Worm (Caenorhabditis elegans) whole organism, midembryonic: Measurements from ENCODE around the gene D1014.7.

Source experiments
- T22C8.4 ChIP-seq: fragments of 200-800 bp; sonication (Bioruptor generic); IDR thresholded peaks from 2 replicates; pipeline ENCODE4 v1.3.6; 2022; ENCODE audit warnings: missing genetic modification characterization, missing compliant biosample characterization
- cog-1 ChIP-seq: sonication (generic microtip); optimal IDR thresholded peaks from 2 replicates; lab custom pipeline; 2016; ENCODE audit warnings: missing genetic modification characterization, missing compliant biosample characterization
- flt-1 ChIP-seq: fragments of 200-800 bp; sonication (Bioruptor generic); IDR thresholded peaks from 2 replicates; pipeline ENCODE4 v1.3.6; 2022; ENCODE audit warnings: missing genetic modification characterization, missing compliant biosample characterization
- klf-2 ChIP-seq: fragments of 200-800 bp; sonication (Bioruptor generic); conservative IDR thresholded peaks from 2 replicates; pipeline ENCODE4 v1.3.6; 2022; ENCODE audit warnings: missing genetic modification reagents, missing genetic modification characterization, missing compliant biosample characterization
- med-1 ChIP-seq: sonication (generic microtip); optimal IDR thresholded peaks from 2 replicates; lab custom pipeline; 2017; ENCODE audit warnings: missing genetic modification characterization, mild to moderate bottlenecking, missing compliant biosample characterization, antibody characterized with exemption, missing genetic modification reagents; ENCODE audit not compliant: insufficient read depth
- ref-1 ChIP-seq: fragments of 200-800 bp; sonication (Bioruptor generic); conservative IDR thresholded peaks from 2 replicates; pipeline ENCODE4 v1.3.6; 2022; ENCODE audit warnings: missing genetic modification reagents, missing genetic modification characterization, missing compliant biosample characterization
- tab-1 ChIP-seq: fragments of 200-800 bp; sonication (Bioruptor generic); IDR thresholded peaks from 2 replicates; pipeline ENCODE4 v1.3.6; 2022; ENCODE audit warnings: missing genetic modification characterization, missing compliant biosample characterization
- ztf-23 ChIP-seq: fragments of 200-800 bp; sonication (Bioruptor generic); IDR thresholded peaks from 2 replicates; pipeline ENCODE4 v1.3.6; 2022; ENCODE audit warnings: missing genetic modification reagents, missing genetic modification characterization, missing compliant biosample characterization
- ztf-29 ChIP-seq: fragments of 200-800 bp; sonication (Bioruptor generic); IDR thresholded peaks from 2 replicates; pipeline ENCODE4 v1.3.6; 2022; ENCODE audit warnings: missing genetic modification reagents, missing genetic modification characterization, missing compliant biosample characterization

Gene D1014.7

DNA sequence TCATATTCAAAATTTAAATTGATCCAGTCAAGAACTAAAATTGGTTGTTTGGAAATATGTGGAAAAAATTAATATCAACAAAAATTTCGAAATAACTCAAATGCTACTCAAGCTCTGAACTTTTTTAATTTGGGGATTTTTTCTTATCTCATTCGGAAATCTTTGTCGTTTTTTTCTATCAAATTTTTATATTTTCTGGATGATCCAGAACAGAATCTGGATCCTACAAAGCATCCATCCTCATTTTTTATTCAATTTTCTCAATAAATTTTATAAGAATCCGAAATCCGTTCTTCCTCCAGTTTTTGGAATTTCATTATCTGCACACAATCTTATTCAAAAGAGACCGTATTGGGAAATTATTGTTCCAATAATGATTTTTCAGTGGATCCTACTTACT is 2.8 kb downstream of the D1014.7 start, which contains the start of gene D1014.6:
Gene D1014.6 (plus strand): TSS at position 301 of the 400 bp plus-strand sequence.
- no peak for TF ChIP-seq cog-1 (tag; lab: Kevin White, UChicago)
- TF ChIP-seq ztf-23 (GFP tag; lab: Robert Waterston, UW), result no peak

DNA sequence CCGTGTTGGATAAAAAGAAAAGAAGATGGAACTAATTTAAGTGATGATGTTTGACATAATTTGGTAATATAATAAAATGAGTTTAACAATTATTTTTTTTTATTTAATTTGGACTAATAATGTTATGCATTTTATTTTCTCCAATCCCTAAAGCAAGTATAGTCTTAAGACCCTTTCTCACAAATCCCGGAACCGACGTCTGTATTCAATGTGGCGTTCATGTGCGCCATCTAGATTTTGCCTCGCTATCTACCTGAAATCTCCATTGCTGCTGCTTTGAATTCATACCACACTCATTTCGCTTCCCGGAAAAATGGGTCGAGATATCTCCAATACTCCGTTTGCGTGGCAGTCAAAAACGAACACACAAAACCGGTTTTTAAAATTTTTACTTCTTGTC is 5.3 kb downstream of the D1014.7 start, which contains the start of gene D1014.5:
Gene D1014.5 (plus strand): TSS at position 301 of the 400 bp plus-strand sequence.
- TF ChIP-seq flt-1 (GFP tag; lab: Robert Waterston, UW) (no peak), med-1 (no peak), tab-1 (no peak), cog-1 (tag; lab: Kevin White, UChicago) (no peak), klf-2 (GFP tag; lab: Robert Waterston, UW) (no peak), ztf-29 (GFP tag; lab: Robert Waterston, UW) (no peak)

DNA sequence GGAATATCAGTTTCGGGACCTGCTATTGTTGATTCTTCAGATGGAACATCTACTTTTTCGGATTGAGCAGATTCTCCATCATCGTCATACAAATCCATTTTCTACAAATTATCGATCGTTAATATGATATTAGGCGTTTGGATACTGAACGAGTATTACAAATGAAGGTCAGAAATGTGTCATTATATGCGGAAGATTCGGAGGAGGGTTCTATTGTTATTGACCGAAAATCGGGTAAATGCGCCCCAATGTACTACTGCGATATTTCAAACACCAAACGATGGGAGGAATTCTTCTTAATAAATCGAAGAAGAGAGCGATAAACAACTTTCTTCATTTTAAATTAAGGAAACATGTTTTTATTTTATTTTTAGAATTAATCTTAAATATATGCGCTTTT is 11.2 kb downstream of the D1014.7 start, which contains the start of gene spr-1:
Gene spr-1 (minus strand): TSS at position 101 of the 400 bp plus-strand sequence.
- TF ChIP-seq klf-2 (GFP tag; lab: Robert Waterston, UW), result no peak
- no peak for TF ChIP-seq ztf-23 (GFP tag; lab: Robert Waterston, UW)

DNA sequence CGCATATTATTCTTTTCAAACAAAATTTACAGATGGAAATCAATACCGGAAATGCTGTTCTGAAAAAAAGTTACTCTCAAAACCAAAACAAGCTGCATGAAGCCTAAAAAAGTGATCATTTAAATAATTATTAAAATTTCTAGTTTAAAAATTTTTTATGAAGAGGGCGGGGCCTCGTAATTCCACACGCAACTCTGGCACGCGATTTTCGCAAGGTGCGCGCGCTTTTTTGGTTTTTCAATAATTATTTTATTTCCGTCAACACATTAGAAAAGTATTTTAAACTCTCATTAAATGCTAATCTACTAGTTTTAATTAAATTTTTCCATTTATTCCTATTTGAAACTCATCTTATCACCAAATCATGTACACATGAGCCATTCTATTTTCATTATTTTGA is 11.7 kb downstream of the D1014.7 start:
- TF ChIP-seq cog-1 (tag; lab: Kevin White, UChicago), result no peak
- no peak for TF ChIP-seq med-1
- no peak for TF ChIP-seq ref-1 (GFP tag; lab: Robert Waterston, UW)
- no peak for TF ChIP-seq klf-2 (GFP tag; lab: Robert Waterston, UW)
- TF ChIP-seq flt-1 (GFP tag; lab: Robert Waterston, UW), result no peak
- no peak for TF ChIP-seq T22C8.4 (GFP tag; lab: Robert Waterston, UW)
- TF ChIP-seq ztf-23 (GFP tag; lab: Robert Waterston, UW), result no peak
- no peak for TF ChIP-seq tab-1
- no peak for TF ChIP-seq ztf-29 (GFP tag; lab: Robert Waterston, UW)

DNA sequence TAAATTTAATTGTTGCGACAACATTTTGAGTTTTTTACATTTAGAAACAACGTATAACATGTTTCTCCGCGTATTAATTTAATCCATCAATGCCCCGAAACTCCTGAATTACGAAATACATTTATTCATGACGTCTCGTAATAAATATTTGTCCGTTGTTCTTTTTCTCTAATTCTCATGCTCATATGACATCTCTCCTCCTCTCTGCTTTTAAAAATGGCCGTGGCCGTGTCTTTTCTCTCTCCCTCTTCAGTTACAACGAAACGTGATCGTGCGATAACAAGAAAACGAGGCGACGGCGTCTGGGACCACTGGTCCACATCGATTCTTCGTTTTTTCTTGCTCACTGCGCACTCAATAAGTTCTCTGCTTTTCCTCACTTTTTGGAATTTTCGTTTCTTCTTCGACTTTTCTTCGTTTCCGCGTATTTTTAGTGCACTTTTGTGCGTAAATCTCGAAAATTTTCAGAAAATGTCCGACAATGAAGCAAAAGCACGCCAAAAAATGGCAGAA is 12.1 kb downstream of the D1014.7 start, which contains the start of gene snap-1:
Gene snap-1 (plus strand): TSS at position 463 of the 513 bp plus-strand sequence.
- TF ChIP-seq flt-1 (GFP tag; lab: Robert Waterston, UW) (no peak), ztf-29 (GFP tag; lab: Robert Waterston, UW) (no peak), T22C8.4 (GFP tag; lab: Robert Waterston, UW) (no peak), tab-1 (no peak), ztf-23 (GFP tag; lab: Robert Waterston, UW) (no peak), cog-1 (tag; lab: Kevin White, UChicago) (no peak), med-1 (no peak), ref-1 (GFP tag; lab: Robert Waterston, UW) (no peak), klf-2 (GFP tag; lab: Robert Waterston, UW) (no peak)

DNA sequence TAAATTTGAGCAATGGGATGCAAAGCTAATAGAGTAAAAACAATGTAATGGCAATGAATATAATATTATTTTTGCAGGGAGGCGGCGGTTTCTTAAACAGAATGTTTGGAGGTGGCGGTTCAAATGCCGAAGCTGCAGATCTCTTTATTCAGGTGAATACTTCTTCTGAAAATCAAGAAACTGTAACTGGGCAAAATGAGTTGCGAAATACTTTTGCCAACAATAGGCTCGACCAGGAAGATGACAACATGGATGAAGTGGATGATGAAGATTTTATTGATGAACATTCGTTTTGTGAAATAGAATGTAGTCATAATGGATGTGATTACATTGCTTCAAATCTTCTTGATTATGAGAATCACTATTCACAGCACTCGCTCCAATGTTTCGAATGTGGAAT is 12.7 kb downstream of the D1014.7 start:
- TF ChIP-seq ztf-23 (GFP tag; lab: Robert Waterston, UW), result no peak
- TF ChIP-seq med-1, result no peak
- TF ChIP-seq ref-1 (GFP tag; lab: Robert Waterston, UW), result no peak
- no peak for TF ChIP-seq tab-1
- no peak for TF ChIP-seq cog-1 (tag; lab: Kevin White, UChicago)
- no peak for TF ChIP-seq klf-2 (GFP tag; lab: Robert Waterston, UW)
- TF ChIP-seq ztf-29 (GFP tag; lab: Robert Waterston, UW), result no peak

DNA sequence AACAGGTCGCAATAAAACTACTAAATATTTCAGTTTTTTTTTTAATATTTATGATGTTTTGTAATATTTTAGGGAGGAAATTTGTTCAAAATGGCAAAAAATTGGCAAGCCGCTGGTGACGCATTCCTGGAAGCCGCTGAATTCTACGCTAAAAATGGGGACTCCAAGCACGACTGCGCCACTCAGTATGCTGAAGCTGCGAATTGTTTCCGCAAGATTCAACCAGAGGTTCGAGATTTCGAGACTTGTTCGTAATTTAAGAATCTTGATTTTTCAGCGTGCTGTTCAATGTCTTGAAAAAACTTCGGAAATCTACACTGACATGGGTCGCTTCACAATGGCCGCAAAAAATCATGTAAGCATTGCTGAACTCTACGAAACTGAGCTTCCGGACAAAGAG is 13.6 kb downstream of the D1014.7 start:
- TF ChIP-seq cog-1 (tag; lab: Kevin White, UChicago) (no peak), ref-1 (GFP tag; lab: Robert Waterston, UW) (no peak), ztf-23 (GFP tag; lab: Robert Waterston, UW) (no peak), med-1 (no peak), klf-2 (GFP tag; lab: Robert Waterston, UW) (no peak), tab-1 (no peak), T22C8.4 (GFP tag; lab: Robert Waterston, UW) (no peak), flt-1 (GFP tag; lab: Robert Waterston, UW) (no peak), ztf-29 (GFP tag; lab: Robert Waterston, UW) (no peak)

DNA sequence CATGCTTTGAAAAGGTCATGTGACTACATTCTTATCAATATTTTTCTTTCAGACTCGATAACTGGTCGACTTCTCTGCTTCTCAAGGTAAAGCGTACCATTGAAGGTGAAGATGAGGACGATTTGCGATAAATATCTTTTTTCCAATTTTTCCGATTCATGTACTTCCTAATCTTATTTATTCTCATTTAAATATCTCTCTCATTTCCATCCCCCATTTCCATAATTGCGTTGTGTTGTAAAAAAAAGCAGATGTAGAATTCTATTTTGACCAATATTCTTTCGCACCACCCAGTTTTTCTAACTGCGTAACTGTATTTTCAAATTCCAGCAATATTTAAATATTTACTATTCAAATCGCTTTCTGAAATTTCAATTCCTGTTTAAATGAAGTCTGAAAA is 14.9 kb downstream of the D1014.7 start, which contains the start of gene D1014.4:
Gene D1014.4 (plus strand): TSS at position 301 of the 400 bp plus-strand sequence.
- no peak for TF ChIP-seq T22C8.4 (GFP tag; lab: Robert Waterston, UW)
- TF ChIP-seq tab-1, result no peak
- TF ChIP-seq ztf-23 (GFP tag; lab: Robert Waterston, UW), result no peak
- TF ChIP-seq klf-2 (GFP tag; lab: Robert Waterston, UW), result no peak
- TF ChIP-seq flt-1 (GFP tag; lab: Robert Waterston, UW), result no peak
- TF ChIP-seq ztf-29 (GFP tag; lab: Robert Waterston, UW), result no peak
- TF ChIP-seq cog-1 (tag; lab: Kevin White, UChicago), result no peak
- no peak for TF ChIP-seq ref-1 (GFP tag; lab: Robert Waterston, UW)
- TF ChIP-seq med-1, result no peak

DNA sequence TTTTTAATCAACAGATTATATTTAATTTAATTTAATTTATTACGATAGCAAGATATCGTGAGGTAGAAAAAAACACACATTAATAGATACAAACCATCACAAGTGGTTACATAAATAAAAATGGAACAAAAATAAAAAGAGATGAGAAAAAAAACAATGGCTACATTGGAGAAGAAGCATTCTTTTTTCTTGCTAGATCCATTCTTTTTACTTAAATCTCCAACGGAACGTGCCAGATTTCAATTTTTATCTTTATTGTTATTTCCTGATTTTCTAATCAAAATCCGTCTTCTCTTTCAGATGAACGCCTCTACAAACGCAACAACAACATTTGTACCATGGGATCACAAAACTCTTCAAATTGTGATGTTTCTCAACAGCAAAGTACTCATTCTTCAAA is 25.5 kb downstream of the D1014.7 start, which contains the start of gene D1014.2:
Gene D1014.2 (plus strand): TSS at position 301 of the 400 bp plus-strand sequence.
- TF ChIP-seq med-1 (no peak), ztf-23 (GFP tag; lab: Robert Waterston, UW) (no peak), tab-1 (no peak), T22C8.4 (GFP tag; lab: Robert Waterston, UW) (no peak), flt-1 (GFP tag; lab: Robert Waterston, UW) (no peak), ztf-29 (GFP tag; lab: Robert Waterston, UW) (no peak), cog-1 (tag; lab: Kevin White, UChicago) (no peak)

DNA sequence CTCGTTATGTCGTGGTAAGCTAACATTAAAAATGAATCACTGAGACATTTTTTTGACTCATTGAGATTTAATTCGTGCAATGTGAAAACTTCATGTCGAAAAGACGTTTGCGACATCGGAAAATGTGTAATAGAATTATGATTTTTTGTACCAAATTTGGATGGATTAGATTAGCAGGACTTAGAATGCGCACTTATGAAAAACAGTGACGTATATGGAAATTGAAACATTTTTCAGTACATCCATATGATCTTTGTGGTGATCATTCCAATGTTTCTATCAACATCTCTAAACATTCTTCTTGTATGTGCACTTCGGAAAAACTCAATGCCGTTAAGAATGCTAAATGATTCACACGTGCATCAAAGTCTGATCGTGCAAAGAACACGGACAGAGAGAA is 26.5 kb downstream of the D1014.7 start:
- TF ChIP-seq ztf-23 (GFP tag; lab: Robert Waterston, UW) (no peak), med-1 (no peak), tab-1 (no peak), klf-2 (GFP tag; lab: Robert Waterston, UW) (no peak), T22C8.4 (GFP tag; lab: Robert Waterston, UW) (no peak)
